Fruit fly (Drosophila melanogaster): Measurements from ENCODE around the gene CG3213.

The CG3213 gene

dm6 chr2L:3477057-3477755 lies 42.2 kb downstream of the CG3213 start (continued):
- TF ChIP-seq ind (GFP tag; optimal IDR thresholded peaks at IDR 0.05): peak; percentile 15
- no peak for TF ChIP-seq Fer1 (GFP tag; optimal IDR thresholded peaks at IDR 0.05)
- TF ChIP-seq CG2199 (GFP tag; IDR thresholded peaks at IDR 0.05): no peak
- TF ChIP-seq CG3838 (GFP tag; optimal IDR thresholded peaks at IDR 0.05): no peak
- peak; percentile 15 for TF ChIP-seq Abd-B (GFP tag; optimal IDR thresholded peaks at IDR 0.05)
- no peak for TF ChIP-seq CG11696 (GFP tag; IDR thresholded peaks at IDR 0.05)
- no peak for TF ChIP-seq Dp (GFP tag; optimal IDR thresholded peaks at IDR 0.05)
- TF ChIP-seq E2f2 (GFP tag; IDR thresholded peaks at IDR 0.05): no peak
- TF ChIP-seq pan (optimal IDR thresholded peaks at IDR 0.05): peak in 1 of 2 experiments; percentile 11
- no peak for TF ChIP-seq pan (GFP tag; optimal IDR thresholded peaks at IDR 0.05 in 1 of 2, IDR thresholded peaks at IDR 0.05 in 1 of 2)
- TF ChIP-seq CG15011 (GFP tag; optimal IDR thresholded peaks at IDR 0.05): peak; percentile 11
- TF ChIP-seq HmgD (GFP tag; optimal IDR thresholded peaks at IDR 0.05): no peak
- TF ChIP-seq cwo (GFP tag; optimal IDR thresholded peaks at IDR 0.05): peak; percentile 76
- no peak for TF ChIP-seq CG31441 (GFP tag; IDR thresholded peaks at IDR 0.05)
- TF ChIP-seq CG9437 (GFP tag; optimal IDR thresholded peaks at IDR 0.05): peak; percentile 48
- no peak for TF ChIP-seq CrebB (tag; optimal IDR thresholded peaks at IDR 0.05)
- TF ChIP-seq ken (GFP tag; IDR thresholded peaks at IDR 0.05): peak; percentile 6; the same call in 1 of the 3 replicates
- TF ChIP-seq Mrtf (GFP tag; IDR thresholded peaks at IDR 0.05): peak; percentile 37; the same call in 1 of the 3 replicates
- TF ChIP-seq mirr (GFP tag; optimal IDR thresholded peaks at IDR 0.05): no peak
- TF ChIP-seq jumu (GFP tag; optimal IDR thresholded peaks at IDR 0.05): no peak
- no peak for TF ChIP-seq CG1024 (GFP tag; IDR thresholded peaks at IDR 0.05)
- no peak for TF ChIP-seq Doc3 (GFP tag; IDR thresholded peaks at IDR 0.05; ENCODE audit: partially characterized antibody)
- TF ChIP-seq eve (GFP tag; optimal IDR thresholded peaks at IDR 0.05): no peak
- TF ChIP-seq CG32767 (GFP tag; IDR thresholded peaks at IDR 0.05): no peak; the same call in 1 of the 2 replicates
- no peak for TF ChIP-seq dm (GFP tag; optimal IDR thresholded peaks at IDR 0.05)
- TF ChIP-seq dmrt11E (tag; optimal IDR thresholded peaks at IDR 0.05): no peak
- peak; percentile 32 for TF ChIP-seq Xbp1 (GFP tag; optimal IDR thresholded peaks at IDR 0.05)
- peak; percentile 45 for TF ChIP-seq CG12659 (GFP tag; optimal IDR thresholded peaks at IDR 0.05)
- TF ChIP-seq Mes4 (GFP tag; optimal IDR thresholded peaks at IDR 0.05): no peak
- no peak for TF ChIP-seq nau (GFP tag; optimal IDR thresholded peaks at IDR 0.05)
- TF ChIP-seq CG15601 (tag; optimal IDR thresholded peaks at IDR 0.05): no peak
- no peak for TF ChIP-seq prd (optimal IDR thresholded peaks at IDR 0.05)
- TF ChIP-seq prd (GFP tag; IDR thresholded peaks at IDR 0.05): peak; percentile 28; the same call in 1 of the 3 replicates
- TF ChIP-seq vvl (GFP tag; IDR thresholded peaks at IDR 0.05): no peak; the same call in 1 of the 2 replicates
- no peak for TF ChIP-seq danr (GFP tag; IDR thresholded peaks at IDR 0.05)
- TF ChIP-seq CG12391 (tag; optimal IDR thresholded peaks at IDR 0.05): peak; percentile 21
- no peak for TF ChIP-seq CG3407 (GFP tag; optimal IDR thresholded peaks at IDR 0.05)
- TF ChIP-seq Nf-YB (GFP tag; optimal IDR thresholded peaks at IDR 0.05): no peak
- no peak for TF ChIP-seq Tbp (GFP tag; optimal IDR thresholded peaks at IDR 0.05)
- TF ChIP-seq bcd (GFP tag; optimal IDR thresholded peaks at IDR 0.05): peak; percentile 42
- TF ChIP-seq gfzf (GFP tag; optimal IDR thresholded peaks at IDR 0.05): no peak
- TF ChIP-seq CG17829 (tag; optimal IDR thresholded peaks at IDR 0.05): peak; percentile 31
- TF ChIP-seq CG11247 (GFP tag; IDR thresholded peaks at IDR 0.05): no peak
- peak; percentile 46 for TF ChIP-seq nmo (GFP tag; optimal IDR thresholded peaks at IDR 0.05)
- TF ChIP-seq knrl (GFP tag; IDR thresholded peaks at IDR 0.05; ENCODE audit: partially characterized antibody): no peak
- TF ChIP-seq h (optimal IDR thresholded peaks at IDR 0.05): no peak
- no peak for TF ChIP-seq cad (GFP tag; optimal IDR thresholded peaks at IDR 0.05)
- no peak for TF ChIP-seq Sry-β (GFP tag; optimal IDR thresholded peaks at IDR 0.05)
- TF ChIP-seq CG33557 (GFP tag; optimal IDR thresholded peaks at IDR 0.05): no peak
- TF ChIP-seq Dek (tag; optimal IDR thresholded peaks at IDR 0.05): peak; percentile 14
- TF ChIP-seq CG3281 (GFP tag; optimal IDR thresholded peaks at IDR 0.05): peak; percentile 41

Data from whole organism, embryonic.